Worm (Caenorhabditis elegans) whole organism, L4 larva: ENCODE measurements around the gene C55C3.6.

Source experiments
- D1046.2 ChIP-seq: fragments of 200-800 bp; sonication (Bioruptor generic); IDR thresholded peaks from 2 replicates; pipeline ENCODE4 v1.3.6; 2022; ENCODE audit warnings: missing genetic modification characterization, missing compliant biosample characterization
- F37D6.2 ChIP-seq: sonication (generic microtip); optimal IDR thresholded peaks from 2 replicates; lab custom pipeline; 2016; ENCODE audit warnings: mild to moderate bottlenecking, missing genetic modification characterization, missing compliant biosample characterization
- F49E8.2 ChIP-seq: sonication (generic microtip); optimal IDR thresholded peaks from 2 replicates; lab custom pipeline; 2016; ENCODE audit warnings: missing compliant biosample characterization, mild to moderate bottlenecking, missing genetic modification characterization, borderline replicate concordance
- R02D3.7 ChIP-seq: fragments of 150-350 bp; sonication (generic microtip); optimal IDR thresholded peaks from 3 replicates; lab custom pipeline; 2014; ENCODE audit warnings: missing biosample characterization, missing genetic modification characterization
- T20F7.1 ChIP-seq: fragments of 200-800 bp; sonication (Bioruptor generic); optimal IDR thresholded peaks from 2 replicates; lab custom pipeline; 2018; ENCODE audit warnings: mild to moderate bottlenecking, missing genetic modification characterization, missing compliant biosample characterization
- T26A8.4 ChIP-seq: fragments of 200-800 bp; sonication (Bioruptor generic); IDR thresholded peaks from 2 replicates; pipeline ENCODE4 v1.3.6; 2022; ENCODE audit warnings: missing genetic modification characterization, missing compliant biosample characterization
- Y105C5A.15 ChIP-seq: fragments of 200-800 bp; sonication (Bioruptor generic); IDR thresholded peaks from 2 replicates; pipeline ENCODE4 v1.3.6; 2022; ENCODE audit warnings: missing genetic modification characterization, missing compliant biosample characterization
- ZK546.5 ChIP-seq, 2 experiments: sonication (generic microtip); optimal IDR thresholded peaks; 2 replicates each; lab custom pipeline; 2017; ENCODE audit warnings: missing biosample characterization in 2 of 2, missing genetic modification characterization in 2 of 2
- ama-1 ChIP-seq: fragments of 150-350 bp; optimal IDR thresholded peaks from 2 replicates; lab custom pipeline; 2014; ENCODE audit warnings: inconsistent platforms, mixed read lengths
- arid-1 ChIP-seq: fragments of 200-800 bp; sonication (Bioruptor generic); conservative IDR thresholded peaks from 2 replicates; pipeline ENCODE4 v1.3.6; 2022; ENCODE audit warnings: missing genetic modification reagents, missing genetic modification characterization, missing compliant biosample characterization
- attf-4 ChIP-seq: sonication (generic microtip); optimal IDR thresholded peaks from 3 replicates; lab custom pipeline; 2017; ENCODE audit warnings: missing biosample characterization, missing genetic modification characterization
- ceh-32 ChIP-seq: sonication (generic microtip); optimal IDR thresholded peaks from 2 replicates; lab custom pipeline; 2016; ENCODE audit warnings: mild to moderate bottlenecking, missing genetic modification characterization, missing compliant biosample characterization; ENCODE audit not compliant: poor library complexity
- ceh-44 ChIP-seq: fragments of 200-800 bp; sonication (Bioruptor generic); IDR thresholded peaks from 2 replicates; pipeline ENCODE4 v1.3.6; 2022; ENCODE audit warnings: missing genetic modification reagents, missing genetic modification characterization, missing compliant biosample characterization
- ctbp-1 ChIP-seq: fragments of 200-800 bp; sonication (Bioruptor generic); IDR thresholded peaks from 2 replicates; pipeline ENCODE4 v1.3.6; 2022; ENCODE audit warnings: missing genetic modification reagents, missing genetic modification characterization, missing compliant biosample characterization
- daf-12 ChIP-seq: fragments of 150-350 bp; optimal IDR thresholded peaks from 2 replicates; lab custom pipeline; 2014; ENCODE audit warnings: missing biosample characterization, missing genetic modification reagents, missing genetic modification characterization
- dmd-6 ChIP-seq: fragments of 200-800 bp; sonication (Bioruptor generic); IDR thresholded peaks from 2 replicates; pipeline ENCODE4 v1.3.6; 2022; ENCODE audit warnings: missing genetic modification reagents, missing genetic modification characterization, missing compliant biosample characterization
- dmd-8 ChIP-seq: fragments of 200-800 bp; sonication (Bioruptor generic); IDR thresholded peaks from 2 replicates; pipeline ENCODE4 v1.3.6; 2022; ENCODE audit warnings: missing genetic modification characterization, missing compliant biosample characterization
- dmd-9 ChIP-seq: fragments of 200-800 bp; sonication (Bioruptor generic); IDR thresholded peaks from 2 replicates; pipeline ENCODE4 v1.3.6; 2022; ENCODE audit warnings: missing genetic modification reagents, missing genetic modification characterization, missing compliant biosample characterization
- dpl-1 ChIP-seq: fragments of 150-350 bp; optimal IDR thresholded peaks from 2 replicates; lab custom pipeline; 2014; ENCODE audit warnings: missing biosample characterization, missing genetic modification reagents, missing genetic modification characterization
- dve-1 ChIP-seq: sonication (generic microtip); optimal IDR thresholded peaks from 2 replicates; lab custom pipeline; 2017; ENCODE audit warnings: antibody characterized with exemption, mild to moderate bottlenecking, missing genetic modification characterization, missing compliant biosample characterization; ENCODE audit not compliant: insufficient read depth
- fos-1 ChIP-seq: fragments of 150-350 bp; optimal IDR thresholded peaks from 2 replicates; lab custom pipeline; 2014; ENCODE audit warnings: missing biosample characterization, missing genetic modification characterization
- gei-8 ChIP-seq: fragments of 200-800 bp; sonication (Bioruptor generic); optimal IDR thresholded peaks from 2 replicates; lab custom pipeline; 2018; ENCODE audit warnings: mild to moderate bottlenecking, missing genetic modification characterization, missing compliant biosample characterization
- hif-1 ChIP-seq, 2 experiments: sonication (generic microtip); optimal IDR thresholded peaks; 2 replicates each; lab custom pipeline; 2016 to 2017; ENCODE audit warnings: missing compliant biosample characterization in 2 of 2, missing genetic modification characterization in 2 of 2, missing genetic modification reagents in 2 of 2, missing genotype in 2 of 2, mild to moderate bottlenecking in 1 of 2
- hlh-11 ChIP-seq: fragments of 200-800 bp; sonication (Bioruptor generic); optimal IDR thresholded peaks from 2 replicates; lab custom pipeline; 2018; ENCODE audit warnings: mild to moderate bottlenecking, missing genetic modification characterization, missing compliant biosample characterization
- hmg-1.1 ChIP-seq: fragments of 200-800 bp; sonication (Bioruptor generic); IDR thresholded peaks from 2 replicates; pipeline ENCODE4 v1.3.6; 2022; ENCODE audit warnings: missing genetic modification reagents, missing genetic modification characterization, missing compliant biosample characterization
- jun-1 ChIP-seq: fragments of 150-350 bp; optimal IDR thresholded peaks from 2 replicates; lab custom pipeline; 2014; ENCODE audit warnings: missing biosample characterization, missing genetic modification reagents, missing genetic modification characterization
- lim-7 ChIP-seq: fragments of 200-800 bp; sonication (Bioruptor generic); IDR thresholded peaks from 2 replicates; pipeline ENCODE4 v1.3.6; 2022; ENCODE audit warnings: missing genetic modification characterization, missing compliant biosample characterization
- lin-15B ChIP-seq: fragments of 150-350 bp; sonication (generic microtip); optimal IDR thresholded peaks from 3 replicates; lab custom pipeline; 2014; ENCODE audit warnings: missing biosample characterization, missing genetic modification characterization
- lin-29 ChIP-seq: fragments of 200-800 bp; sonication (Bioruptor generic); IDR thresholded peaks from 2 replicates; pipeline ENCODE4 v1.3.6; 2022; ENCODE audit warnings: missing genetic modification reagents, missing genetic modification characterization, missing compliant biosample characterization
- mep-1 ChIP-seq: fragments of 150-350 bp; sonication (generic microtip); optimal IDR thresholded peaks from 3 replicates; lab custom pipeline; 2014; ENCODE audit warnings: missing biosample characterization, missing genetic modification characterization
- mxl-2 ChIP-seq: fragments of 200-800 bp; sonication (Bioruptor generic); conservative IDR thresholded peaks from 2 replicates; pipeline ENCODE4 v1.3.6; 2022; ENCODE audit warnings: missing genetic modification reagents, missing genetic modification characterization, missing compliant biosample characterization
- nhr-10 ChIP-seq: fragments of 150-350 bp; optimal IDR thresholded peaks from 2 replicates; lab custom pipeline; 2014; ENCODE audit warnings: missing biosample characterization, missing genetic modification characterization
- nhr-11 ChIP-seq: fragments of 150-350 bp; optimal IDR thresholded peaks from 2 replicates; lab custom pipeline; 2014; ENCODE audit warnings: missing biosample characterization, missing genetic modification characterization
- nhr-25 ChIP-seq: sonication (generic microtip); optimal IDR thresholded peaks from 2 replicates; lab custom pipeline; 2017; ENCODE audit warnings: missing genetic modification characterization, mild to moderate bottlenecking, missing compliant biosample characterization, antibody characterized with exemption, moderate library complexity, borderline replicate concordance; ENCODE audit not compliant: insufficient read depth
- nhr-41 ChIP-seq: fragments of 200-800 bp; sonication (Bioruptor generic); IDR thresholded peaks from 2 replicates; pipeline ENCODE4 v1.3.6; 2022; ENCODE audit warnings: missing genetic modification reagents, missing genetic modification characterization, missing compliant biosample characterization
- nhr-6 ChIP-seq: fragments of 150-350 bp; optimal IDR thresholded peaks from 2 replicates; lab custom pipeline; 2014; ENCODE audit warnings: missing biosample characterization, missing genetic modification characterization
- nhr-77 ChIP-seq: fragments of 150-350 bp; optimal IDR thresholded peaks from 2 replicates; lab custom pipeline; 2014; ENCODE audit warnings: missing biosample characterization, missing genetic modification characterization
- pqm-1 ChIP-seq: sonication (generic microtip); optimal IDR thresholded peaks from 2 replicates; lab custom pipeline; 2017; ENCODE audit warnings: missing biosample characterization, missing genetic modification characterization
- skn-1 ChIP-seq: fragments of 150-350 bp; optimal IDR thresholded peaks from 2 replicates; lab custom pipeline; 2014; ENCODE audit warnings: missing biosample characterization, missing genetic modification characterization
- spr-3 ChIP-seq: fragments of 200-800 bp; sonication (Bioruptor generic); optimal IDR thresholded peaks from 2 replicates; lab custom pipeline; 2018; ENCODE audit warnings: mild to moderate bottlenecking, missing genetic modification characterization, missing compliant biosample characterization
- unc-130 ChIP-seq: sonication (generic microtip); optimal IDR thresholded peaks from 2 replicates; lab custom pipeline; 2016; ENCODE audit warnings: missing genetic modification reagents, missing genetic modification characterization, missing compliant biosample characterization
- unc-62 ChIP-seq, 3 experiments: fragments of 150-350 bp in 1 of 3; sonication (generic microtip); optimal IDR thresholded peaks in 2 of 3; peaks in 1 of 3; 1 replicate in 1 of 3; 2 replicates in 2 of 3; lab custom pipeline; 2014 to 2017; ENCODE audit warnings: missing biosample characterization in 3 of 3, missing genetic modification characterization in 3 of 3, missing genetic modification reagents in 3 of 3, missing genotype in 1 of 3
- zip-2 ChIP-seq: fragments of 150-350 bp; optimal IDR thresholded peaks from 2 replicates; lab custom pipeline; 2014; ENCODE audit warnings: missing biosample characterization, missing genetic modification characterization
- ztf-11 ChIP-seq: fragments of 150-350 bp; optimal IDR thresholded peaks from 2 replicates; lab custom pipeline; 2014; ENCODE audit warnings: missing biosample characterization, missing genetic modification characterization

Gene C55C3.6

ce11 chrIV:5682547-5683234, at the start of gene C55C3.6, which contains the start of gene C55C3.7:
TSS of gene C55C3.6 (plus strand) at chrIV:5683184.
TSS of gene C55C3.7 (minus strand) at chrIV:5682647.
- no peak for TF ChIP-seq nhr-41 (GFP tag; lab: Robert Waterston, UW)
- no peak for TF ChIP-seq nhr-25 (tag; lab: Kevin White, UChicago)
- TF ChIP-seq hlh-11 (tag; lab: Kevin White, UChicago), result no peak
- no peak for TF ChIP-seq T20F7.1 (GFP tag; lab: Kevin White, UChicago)
- no peak for TF ChIP-seq ceh-32 (tag; lab: Kevin White, UChicago)
- TF ChIP-seq ceh-44, result no peak
- TF ChIP-seq ama-1, result no peak
- TF ChIP-seq jun-1 (tag; lab: Kevin White, UChicago), result no peak

DNA sequence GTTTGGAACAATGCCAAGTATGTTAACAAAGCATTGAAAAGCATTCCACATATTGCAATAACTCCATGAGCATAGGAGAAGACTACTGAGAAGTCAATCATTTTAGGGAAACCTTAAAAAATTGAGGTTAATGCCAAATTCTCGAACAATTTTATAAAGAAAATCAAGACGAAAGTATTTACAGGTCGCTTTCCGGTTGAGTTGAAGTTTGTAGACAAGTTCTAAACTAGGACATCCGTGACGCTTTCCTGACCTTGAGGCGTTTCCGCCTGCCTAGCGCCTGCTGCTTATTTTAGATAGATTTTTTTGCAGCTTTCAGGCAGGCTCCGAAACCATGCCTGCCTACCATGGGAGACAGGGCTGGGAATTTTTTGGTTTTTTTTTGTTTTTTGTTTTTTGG, 47.4 kb upstream of the C55C3.6 start, which contains the start of gene srd-13:
srd-13 (minus strand) TSS at position 101 of the 400 bp plus-strand sequence.
- TF ChIP-seq D1046.2 (GFP tag; lab: Robert Waterston, UW), result no peak
- no peak for TF ChIP-seq nhr-6 (tag; lab: Kevin White, UChicago)
- no peak for TF ChIP-seq nhr-10 (tag; lab: Kevin White, UChicago)
- no peak for TF ChIP-seq dve-1 (tag; lab: Kevin White, UChicago)
- TF ChIP-seq hmg-1.1, result no peak
- no peak for TF ChIP-seq ceh-44
- TF ChIP-seq F49E8.2 (tag; lab: Kevin White, UChicago), result no peak
- no peak for TF ChIP-seq lin-15B
- TF ChIP-seq dmd-9 (GFP tag; lab: Robert Waterston, UW), result no peak
- TF ChIP-seq lim-7 (GFP tag; lab: Robert Waterston, UW), result no peak
- TF ChIP-seq T26A8.4, result no peak
- TF ChIP-seq nhr-11 (tag; lab: Kevin White, UChicago), result no peak
- TF ChIP-seq gei-8 (GFP tag; lab: Kevin White, UChicago), result no peak
- no peak for TF ChIP-seq hif-1 (tag; optimal IDR thresholded peaks at IDR 0.05; lab: Kevin White, UChicago)
- no peak for TF ChIP-seq daf-12
- TF ChIP-seq mep-1 (tag; lab: Kevin White, UChicago), result no peak
- TF ChIP-seq nhr-77 (tag; lab: Kevin White, UChicago), result no peak
- TF ChIP-seq attf-4, result no peak
- no peak for TF ChIP-seq unc-62 (GFP tag; optimal IDR thresholded peaks at IDR 0.05 in 1 of 2; lab: Kevin White, UChicago)
- no peak for TF ChIP-seq unc-62 (tag; optimal IDR thresholded peaks at IDR 0.05; lab: Kevin White, UChicago)
- TF ChIP-seq unc-130 (GFP tag; lab: Kevin White, UChicago), result no peak
- TF ChIP-seq, all 104 proteins: peak for 0

ce11 chrIV:5645514-5646052, 37.4 kb upstream of the C55C3.6 start, which contains the start of the genes srd-8 and B0547.2:
TSS of gene srd-8 (minus strand) at chrIV:5645614.
TSS of gene B0547.2 (plus strand) at chrIV:5646002.
- TF ChIP-seq mxl-2 (GFP tag; lab: Robert Waterston, UW) (no peak), spr-3 (GFP tag; lab: Kevin White, UChicago) (no peak), fos-1 (tag; lab: Kevin White, UChicago) (no peak), hlh-11 (tag; lab: Kevin White, UChicago) (no peak), nhr-41 (GFP tag; lab: Robert Waterston, UW) (no peak), dmd-8 (no peak), ZK546.5 (tag; optimal IDR thresholded peaks at IDR 0.05; lab: Kevin White, UChicago) (no peak)
- TF ChIP-seq, all 104 proteins: peak for 0

ce11 chrIV:5649073-5649583, 33.9 kb upstream of the C55C3.6 start, which contains the start of gene csn-5:
TSS of gene csn-5 (plus strand) at chrIV:5649533.
- TF ChIP-seq pqm-1 (tag; lab: Kevin White, UChicago) (no peak), lin-29 (GFP tag; lab: Robert Waterston, UW) (no peak), unc-62 (GFP tag; optimal IDR thresholded peaks at IDR 0.05 in 1 of 2; lab: Kevin White, UChicago) (no peak), unc-62 (tag; optimal IDR thresholded peaks at IDR 0.05; lab: Kevin White, UChicago) (no peak), ctbp-1 (GFP tag; lab: Robert Waterston, UW) (no peak), arid-1 (GFP tag; lab: Robert Waterston, UW) (no peak), zip-2 (no peak), Y105C5A.15 (GFP tag; lab: Robert Waterston, UW) (no peak), F37D6.2 (tag; lab: Kevin White, UChicago) (no peak), daf-12 (no peak), R02D3.7 (tag; lab: Kevin White, UChicago) (peak; percentile 64), fos-1 (tag; lab: Kevin White, UChicago) (no peak), dmd-6 (GFP tag; lab: Robert Waterston, UW) (no peak), skn-1 (tag; lab: Kevin White, UChicago) (no peak), ztf-11 (tag; lab: Kevin White, UChicago) (no peak), dpl-1 (GFP tag; lab: Kevin White, UChicago) (peak; percentile 12), nhr-6 (tag; lab: Kevin White, UChicago) (no peak)
